Fruit fly (Drosophila melanogaster) whole organism, embryonic: Measurements from ENCODE around the gene CG17202.

Experiments
- Abd-B ChIP-seq: fragments of 200-800 bp; sonication (Bioruptor generic); optimal IDR thresholded peaks from 2 replicates; lab custom pipeline; 2018; ENCODE audit warnings: missing biosample characterization, mild to moderate bottlenecking, missing genetic modification characterization, moderate library complexity
- CG10267 ChIP-seq: fragments of 200-800 bp; sonication (Bioruptor generic); optimal IDR thresholded peaks from 2 replicates; lab custom pipeline; 2018; ENCODE audit warnings: missing biosample characterization, mild to moderate bottlenecking, missing genetic modification characterization, moderate library complexity
- CG10431 ChIP-seq: fragments of 200-800 bp; sonication (Bioruptor generic); optimal IDR thresholded peaks from 3 replicates; lab custom pipeline; 2018; ENCODE audit warnings: missing biosample characterization, mild to moderate bottlenecking, missing genetic modification characterization
- CG1233 ChIP-seq: fragments of 200-800 bp; sonication (Bioruptor generic); optimal IDR thresholded peaks from 4 replicates; lab custom pipeline; 2018; ENCODE audit warnings: missing biosample characterization, mild to moderate bottlenecking, missing genetic modification characterization
- CG12659 ChIP-seq: fragments of 200-800 bp; sonication (Bioruptor generic); optimal IDR thresholded peaks from 3 replicates; lab custom pipeline; 2017; ENCODE audit warnings: mild to moderate bottlenecking, missing biosample characterization, missing genetic modification reagents, missing genetic modification characterization
- CG14860 ChIP-seq: fragments of 200-800 bp; sonication (Bioruptor generic); IDR thresholded peaks from 3 replicates; pipeline ENCODE4 v1.3.6; 2022; ENCODE audit warnings: missing biosample characterization, missing genetic modification characterization; ENCODE audit not compliant: partially characterized antibody
- CG1603 ChIP-seq: fragments of 200-800 bp; sonication (Bioruptor generic); optimal IDR thresholded peaks from 2 replicates; lab custom pipeline; 2019; ENCODE audit warnings: missing biosample characterization, mild to moderate bottlenecking, missing genetic modification characterization, moderate library complexity
- CG17612 ChIP-seq: fragments of 200-800 bp; sonication (Bioruptor generic); IDR thresholded peaks from 2 replicates; pipeline ENCODE4 v1.3.6; 2022; ENCODE audit warnings: missing biosample characterization, missing genetic modification characterization
- CG17829 ChIP-seq: fragments of 200-800 bp; optimal IDR thresholded peaks from 2 replicates; lab custom pipeline; 2019; ENCODE audit warnings: missing biosample characterization, mild to moderate bottlenecking, missing genetic modification characterization, moderate library complexity
- CG3163 ChIP-seq: fragments of 200-800 bp; sonication (Bioruptor generic); optimal IDR thresholded peaks from 3 replicates; lab custom pipeline; 2016; ENCODE audit warnings: missing biosample characterization, missing genetic modification characterization
- CG32532 ChIP-seq: fragments of 200-800 bp; sonication (Bioruptor generic); IDR thresholded peaks from 2 replicates; pipeline ENCODE4 v1.3.6; 2022; ENCODE audit warnings: missing biosample characterization, missing genetic modification characterization
- CG33213 ChIP-seq: fragments of 200-800 bp; sonication (Bioruptor generic); optimal IDR thresholded peaks from 3 replicates; lab custom pipeline; 2016; ENCODE audit warnings: missing biosample characterization, missing genetic modification characterization
- CG34422 ChIP-seq: fragments of 200-800 bp; sonication (Bioruptor generic); IDR thresholded peaks from 3 replicates; pipeline ENCODE4 v1.3.6; 2022; ENCODE audit warnings: missing biosample characterization, missing genetic modification characterization
- CG43689 ChIP-seq: fragments of 200-800 bp; sonication (Bioruptor generic); IDR thresholded peaks from 2 replicates; pipeline ENCODE4 v1.3.6; 2022; ENCODE audit warnings: missing biosample characterization, missing genetic modification characterization
- CG6689 ChIP-seq: fragments of 200-800 bp; sonication (Bioruptor generic); IDR thresholded peaks from 2 replicates; pipeline ENCODE4 v1.3.6; 2022; ENCODE audit warnings: missing biosample characterization, missing genetic modification characterization
- CG6813 ChIP-seq: fragments of 200-800 bp; sonication (Bioruptor generic); optimal IDR thresholded peaks from 2 replicates; lab custom pipeline; 2017; ENCODE audit warnings: missing biosample characterization, missing genetic modification characterization, mild to moderate bottlenecking, moderate library complexity, missing genetic modification reagents
- CG7786 ChIP-seq: fragments of 200-800 bp; sonication (Bioruptor generic); optimal IDR thresholded peaks from 2 replicates; lab custom pipeline; 2016; ENCODE audit warnings: missing biosample characterization, missing genetic modification characterization
- CG9215 ChIP-seq: fragments of 200-800 bp; sonication (Bioruptor generic); IDR thresholded peaks from 2 replicates; pipeline ENCODE4 v1.3.6; 2022; ENCODE audit warnings: missing biosample characterization, missing genetic modification characterization
- CG9932 ChIP-seq: fragments of 200-800 bp; sonication (Bioruptor generic); IDR thresholded peaks from 2 replicates; pipeline ENCODE4 v1.3.6; 2022; ENCODE audit warnings: missing biosample characterization, missing genetic modification characterization
- Ets97D ChIP-seq: fragments of 200-800 bp; sonication (Bioruptor generic); optimal IDR thresholded peaks from 3 replicates; lab custom pipeline; 2016; ENCODE audit warnings: missing biosample characterization, missing genetic modification characterization
- Fer3 ChIP-seq: fragments of 200-800 bp; sonication (Bioruptor generic); optimal IDR thresholded peaks from 2 replicates; lab custom pipeline; 2018; ENCODE audit warnings: missing biosample characterization, mild to moderate bottlenecking, missing genetic modification characterization, moderate library complexity
- GATAe ChIP-seq: fragments of 200-800 bp; sonication (Bioruptor generic); conservative IDR thresholded peaks from 2 replicates; pipeline ENCODE4 v1.3.6; 2022; ENCODE audit warnings: missing biosample characterization, missing genetic modification characterization
- HHEX ChIP-seq: fragments of 200-800 bp; sonication (Bioruptor generic); optimal IDR thresholded peaks from 3 replicates; lab custom pipeline; 2017; ENCODE audit warnings: missing biosample characterization, mild to moderate bottlenecking, missing genetic modification characterization, missing genetic modification reagents
- HLHmδ ChIP-seq: fragments of 200-800 bp; sonication (Bioruptor generic); optimal IDR thresholded peaks from 2 replicates; lab custom pipeline; 2018; ENCODE audit warnings: missing biosample characterization, mild to moderate bottlenecking, missing genetic modification characterization, moderate library complexity
- Hmx ChIP-seq: fragments of 200-800 bp; sonication (Bioruptor generic); optimal IDR thresholded peaks from 2 replicates; lab custom pipeline; 2016; ENCODE audit warnings: missing biosample characterization, missing genetic modification characterization
- Hr78 ChIP-seq, 2 experiments: fragments of 200-800 bp in 1 of 2; fragments of >200 bp in 1 of 2; sonication (Bioruptor generic) in 1 of 2; optimal IDR thresholded peaks; 2 replicates each; lab custom pipeline; 2017 to 2019; ENCODE audit warnings: missing biosample characterization in 2 of 2, missing genetic modification characterization in 2 of 2, mild to moderate bottlenecking in 1 of 2, moderate library complexity in 1 of 2
- Jarid2 ChIP-seq: fragments of 200-800 bp; sonication (Bioruptor generic); optimal IDR thresholded peaks from 3 replicates; lab custom pipeline; 2017; ENCODE audit warnings: mild to moderate bottlenecking, missing biosample characterization, missing genetic modification reagents, missing genetic modification characterization
- NK7.1 ChIP-seq: fragments of 200-800 bp; sonication (Bioruptor generic); optimal IDR thresholded peaks from 3 replicates; lab custom pipeline; 2016; ENCODE audit warnings: missing biosample characterization, missing genetic modification characterization
- Sin3A ChIP-seq: fragments of >200 bp; optimal IDR thresholded peaks from 2 replicates; lab custom pipeline; 2018
- Sox100B ChIP-seq: fragments of 200-800 bp; sonication (Bioruptor generic); optimal IDR thresholded peaks from 3 replicates; lab custom pipeline; 2018; ENCODE audit warnings: missing biosample characterization, mild to moderate bottlenecking, missing genetic modification characterization
- ato ChIP-seq: fragments of 200-800 bp; sonication (Bioruptor generic); IDR thresholded peaks from 2 replicates; pipeline ENCODE4 v1.3.6; 2022; ENCODE audit warnings: missing biosample characterization, missing genetic modification characterization; ENCODE audit not compliant: partially characterized antibody
- cato ChIP-seq: fragments of 200-800 bp; sonication (Bioruptor generic); optimal IDR thresholded peaks from 2 replicates; lab custom pipeline; 2016; ENCODE audit warnings: missing biosample characterization, missing genetic modification characterization, borderline replicate concordance
- disco-r ChIP-seq: fragments of 200-800 bp; sonication (Bioruptor generic); optimal IDR thresholded peaks from 2 replicates; lab custom pipeline; 2016; ENCODE audit warnings: missing biosample characterization, missing genetic modification characterization
- en ChIP-seq: fragments of 200-800 bp; sonication (Bioruptor generic); optimal IDR thresholded peaks from 2 replicates; lab custom pipeline; 2016; ENCODE audit warnings: missing biosample characterization, missing genetic modification characterization
- esg ChIP-seq: fragments of 200-800 bp; sonication (Bioruptor generic); conservative IDR thresholded peaks from 2 replicates; pipeline ENCODE4 v1.3.6; 2022; ENCODE audit warnings: missing biosample characterization, missing genetic modification characterization
- grn ChIP-seq: fragments of 200-800 bp; sonication (Bioruptor generic); optimal IDR thresholded peaks from 3 replicates; lab custom pipeline; 2017; ENCODE audit warnings: missing biosample characterization, missing genetic modification characterization
- maf-S ChIP-seq: fragments of 200-800 bp; sonication (Bioruptor generic); optimal IDR thresholded peaks from 2 replicates; lab custom pipeline; 2016; ENCODE audit warnings: missing biosample characterization, missing genetic modification characterization
- mld ChIP-seq: fragments of 200-800 bp; sonication (Bioruptor generic); IDR thresholded peaks from 3 replicates; pipeline ENCODE4 v1.3.6; 2022; ENCODE audit warnings: missing biosample characterization, missing genetic modification characterization; ENCODE audit not compliant: partially characterized antibody
- p53 ChIP-seq: fragments of 200-800 bp; sonication (Bioruptor generic); optimal IDR thresholded peaks from 2 replicates; lab custom pipeline; 2016; ENCODE audit warnings: missing biosample characterization, missing genetic modification characterization
- pan ChIP-seq, 4 experiments: fragments of >200 bp in 3 of 4; fragments of 200-800 bp in 1 of 4; sonication (Bioruptor generic) in 1 of 4; optimal IDR thresholded peaks in 3 of 4; IDR thresholded peaks in 1 of 4; 2 replicates each; pipeline versions ENCODE4 v1.3.6 to Lab custom; 2017 to 2022; ENCODE audit warnings: missing biosample characterization in 2 of 4, missing genetic modification characterization in 2 of 4, mixed read lengths in 1 of 4
- pfk ChIP-seq: fragments of 200-800 bp; sonication (Bioruptor generic); optimal IDR thresholded peaks from 2 replicates; lab custom pipeline; 2018; ENCODE audit warnings: missing biosample characterization, mild to moderate bottlenecking, missing genetic modification characterization, moderate library complexity
- prd ChIP-seq, 3 experiments: fragments of >200 bp in 2 of 3; fragments of 200-800 bp in 1 of 3; sonication (Bioruptor generic) in 1 of 3; optimal IDR thresholded peaks in 2 of 3; IDR thresholded peaks in 1 of 3; 2 replicates in 2 of 3; 3 replicates in 1 of 3; pipeline versions ENCODE4 v1.3.6 to Lab custom; 2017 to 2022; ENCODE audit warnings: missing biosample characterization in 1 of 3, missing genetic modification characterization in 1 of 3
- repo ChIP-seq: fragments of 200-800 bp; sonication (Bioruptor generic); optimal IDR thresholded peaks from 2 replicates; lab custom pipeline; 2016; ENCODE audit warnings: missing biosample characterization, missing genetic modification characterization
- ro ChIP-seq: fragments of 200-800 bp; sonication (Bioruptor generic); IDR thresholded peaks from 2 replicates; pipeline ENCODE4 v1.3.6; 2022; ENCODE audit warnings: missing biosample characterization, missing genetic modification characterization
- salm ChIP-seq: fragments of 200-800 bp; sonication (Bioruptor generic); optimal IDR thresholded peaks from 2 replicates; lab custom pipeline; 2018; ENCODE audit warnings: missing biosample characterization, mild to moderate bottlenecking, missing genetic modification characterization
- sens ChIP-seq: fragments of 200-800 bp; sonication (Bioruptor generic); peaks from one replicate; lab custom pipeline; 2016; ENCODE audit warnings: missing biosample characterization, missing genetic modification characterization
- sob ChIP-seq: fragments of 200-800 bp; sonication (Bioruptor generic); IDR thresholded peaks from 2 replicates; pipeline ENCODE4 v1.3.6; 2022; ENCODE audit warnings: missing biosample characterization, missing genetic modification characterization
- tup ChIP-seq: fragments of 200-800 bp; sonication (Bioruptor generic); optimal IDR thresholded peaks from 2 replicates; lab custom pipeline; 2016; ENCODE audit warnings: missing biosample characterization, mild to moderate bottlenecking, missing genetic modification characterization, moderate library complexity
- usp ChIP-seq: fragments of >200 bp; optimal IDR thresholded peaks from 2 replicates; lab custom pipeline; 2017; ENCODE audit warnings: missing biosample characterization, missing genetic modification characterization
- vnd ChIP-seq: fragments of 200-800 bp; sonication (Bioruptor generic); IDR thresholded peaks from 3 replicates; pipeline ENCODE4 v1.3.6; 2022; ENCODE audit warnings: missing biosample characterization, missing genetic modification characterization; ENCODE audit not compliant: partially characterized antibody

The CG17202 gene

dm6 chr3R:12433764-12434163 lies 11.2 kb downstream of the CG17202 start, which contains the start of the genes Aos1 and Srlp (continued):
- TF ChIP-seq sens (GFP tag; lab: Kevin White, UChicago) (peak; percentile 67), CG17829 (tag; lab: Kevin White, UChicago) (peak; percentile 66), esg (GFP tag; lab: Robert Waterston, UW) (no peak), ro (no peak), CG32532 (peak; percentile 47; the same call in 1 of the 2 replicates), ato (no peak), CG9215 (GFP tag; lab: Robert Waterston, UW) (peak; percentile 58), CG3163 (GFP tag; lab: Kevin White, UChicago) (no peak), cato (GFP tag; lab: Kevin White, UChicago) (no peak), Sox100B (no peak), pan (optimal IDR thresholded peaks at IDR 0.05; lab: Kevin White, UChicago) (no peak), pan (GFP tag; optimal IDR thresholded peaks at IDR 0.05 in 1 of 2, IDR thresholded peaks at IDR 0.05 in 1 of 2) (no peak), CG10267 (tag; lab: Kevin White, UChicago) (peak; percentile 70), NK7.1 (GFP tag; lab: Kevin White, UChicago) (no peak), Fer3 (tag; lab: Kevin White, UChicago) (peak; percentile 54), Hr78 (GFP tag; optimal IDR thresholded peaks at IDR 0.05; lab: Kevin White, UChicago) (no peak), tup (GFP tag; lab: Kevin White, UChicago) (no peak), CG7786 (no peak), CG34422 (GFP tag; lab: Robert Waterston, UW) (no peak), prd (optimal IDR thresholded peaks at IDR 0.05; lab: Kevin White, UChicago) (no peak), prd (GFP tag; IDR thresholded peaks at IDR 0.05; lab: Robert Waterston, UW) (peak; percentile 55; the same call in 2 of the 3 replicates), CG12659 (GFP tag; lab: Kevin White, UChicago) (peak; percentile 81), HLHmδ (GFP tag; lab: Kevin White, UChicago) (no peak), CG9932 (GFP tag; lab: Robert Waterston, UW) (peak; percentile 69), CG14860 (GFP tag; lab: Robert Waterston, UW) (no peak), Abd-B (GFP tag; lab: Kevin White, UChicago) (peak; percentile 62), CG6813 (no peak), mld (no peak), GATAe (GFP tag; lab: Robert Waterston, UW) (no peak), CG43689 (GFP tag; lab: Robert Waterston, UW) (no peak), maf-S (GFP tag; lab: Kevin White, UChicago) (no peak), pfk (no peak), Hmx (GFP tag; lab: Kevin White, UChicago) (no peak), Ets97D (no peak), CG1233 (peak; percentile 45), CG17612 (GFP tag; lab: Robert Waterston, UW) (no peak), HHEX (GFP tag; lab: Kevin White, UChicago) (peak; percentile 17), p53 (GFP tag; lab: Kevin White, UChicago) (no peak), Sin3A (peak; percentile 44), usp (GFP tag; lab: Kevin White, UChicago) (no peak), salm (tag; lab: Kevin White, UChicago) (no peak), vnd (no peak), disco-r (no peak), en (GFP tag; lab: Kevin White, UChicago) (no peak), Jarid2 (no peak), repo (no peak), CG33213 (GFP tag; lab: Kevin White, UChicago) (no peak), CG1603 (tag; lab: Kevin White, UChicago) (peak; percentile 9), CG10431 (GFP tag; lab: Kevin White, UChicago) (no peak), sob (GFP tag; lab: Robert Waterston, UW) (no peak), grn (GFP tag; lab: Kevin White, UChicago) (no peak), CG6689 (GFP tag; lab: Robert Waterston, UW) (no peak)
